Worm (Caenorhabditis elegans) whole organism, midembryonic: Measurements from ENCODE around the gene F26D11.2.

Experiments
- T22C8.4 ChIP-seq: fragments of 200-800 bp; sonication (Bioruptor generic); IDR thresholded peaks from 2 replicates; pipeline ENCODE4 v1.3.6; 2022; ENCODE audit warnings: missing genetic modification characterization, missing compliant biosample characterization
- cog-1 ChIP-seq: sonication (generic microtip); optimal IDR thresholded peaks from 2 replicates; lab custom pipeline; 2016; ENCODE audit warnings: missing genetic modification characterization, missing compliant biosample characterization
- flt-1 ChIP-seq: fragments of 200-800 bp; sonication (Bioruptor generic); IDR thresholded peaks from 2 replicates; pipeline ENCODE4 v1.3.6; 2022; ENCODE audit warnings: missing genetic modification characterization, missing compliant biosample characterization
- klf-2 ChIP-seq: fragments of 200-800 bp; sonication (Bioruptor generic); conservative IDR thresholded peaks from 2 replicates; pipeline ENCODE4 v1.3.6; 2022; ENCODE audit warnings: missing genetic modification reagents, missing genetic modification characterization, missing compliant biosample characterization
- med-1 ChIP-seq: sonication (generic microtip); optimal IDR thresholded peaks from 2 replicates; lab custom pipeline; 2017; ENCODE audit warnings: missing genetic modification characterization, mild to moderate bottlenecking, missing compliant biosample characterization, antibody characterized with exemption, missing genetic modification reagents; ENCODE audit not compliant: insufficient read depth
- ref-1 ChIP-seq: fragments of 200-800 bp; sonication (Bioruptor generic); conservative IDR thresholded peaks from 2 replicates; pipeline ENCODE4 v1.3.6; 2022; ENCODE audit warnings: missing genetic modification reagents, missing genetic modification characterization, missing compliant biosample characterization
- tab-1 ChIP-seq: fragments of 200-800 bp; sonication (Bioruptor generic); IDR thresholded peaks from 2 replicates; pipeline ENCODE4 v1.3.6; 2022; ENCODE audit warnings: missing genetic modification characterization, missing compliant biosample characterization
- ztf-23 ChIP-seq: fragments of 200-800 bp; sonication (Bioruptor generic); IDR thresholded peaks from 2 replicates; pipeline ENCODE4 v1.3.6; 2022; ENCODE audit warnings: missing genetic modification reagents, missing genetic modification characterization, missing compliant biosample characterization
- ztf-29 ChIP-seq: fragments of 200-800 bp; sonication (Bioruptor generic); IDR thresholded peaks from 2 replicates; pipeline ENCODE4 v1.3.6; 2022; ENCODE audit warnings: missing genetic modification reagents, missing genetic modification characterization, missing compliant biosample characterization

Gene F26D11.2

DNA sequence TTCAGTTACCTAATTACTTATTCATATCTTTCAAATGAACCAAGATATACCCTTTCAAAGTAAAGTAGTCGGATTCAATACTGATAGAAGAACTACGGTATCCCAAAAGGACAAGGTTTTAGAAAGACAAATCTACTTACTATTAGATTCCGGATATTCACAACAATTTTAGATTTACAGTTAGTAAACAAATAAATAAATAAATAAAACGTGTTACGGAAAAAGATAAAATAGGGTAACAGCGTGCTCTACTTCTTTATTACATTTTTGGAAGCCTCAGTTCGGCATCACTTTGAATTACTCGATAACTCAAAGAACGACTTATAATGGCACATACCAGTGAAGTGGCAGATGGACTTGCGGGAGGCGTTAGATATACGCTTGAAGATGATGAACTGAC, 45.9 kb downstream of the F26D11.2 start, which contains the start of gene Y97E10AR.8:
Y97E10AR.8 (plus strand) TSS at position 301 of the 400 bp plus-strand sequence.
- TF ChIP-seq klf-2 (no peak), ztf-29 (GFP tag; lab: Robert Waterston, UW) (no peak), tab-1 (GFP tag; lab: Robert Waterston, UW) (no peak), flt-1 (GFP tag; lab: Robert Waterston, UW) (no peak)

DNA sequence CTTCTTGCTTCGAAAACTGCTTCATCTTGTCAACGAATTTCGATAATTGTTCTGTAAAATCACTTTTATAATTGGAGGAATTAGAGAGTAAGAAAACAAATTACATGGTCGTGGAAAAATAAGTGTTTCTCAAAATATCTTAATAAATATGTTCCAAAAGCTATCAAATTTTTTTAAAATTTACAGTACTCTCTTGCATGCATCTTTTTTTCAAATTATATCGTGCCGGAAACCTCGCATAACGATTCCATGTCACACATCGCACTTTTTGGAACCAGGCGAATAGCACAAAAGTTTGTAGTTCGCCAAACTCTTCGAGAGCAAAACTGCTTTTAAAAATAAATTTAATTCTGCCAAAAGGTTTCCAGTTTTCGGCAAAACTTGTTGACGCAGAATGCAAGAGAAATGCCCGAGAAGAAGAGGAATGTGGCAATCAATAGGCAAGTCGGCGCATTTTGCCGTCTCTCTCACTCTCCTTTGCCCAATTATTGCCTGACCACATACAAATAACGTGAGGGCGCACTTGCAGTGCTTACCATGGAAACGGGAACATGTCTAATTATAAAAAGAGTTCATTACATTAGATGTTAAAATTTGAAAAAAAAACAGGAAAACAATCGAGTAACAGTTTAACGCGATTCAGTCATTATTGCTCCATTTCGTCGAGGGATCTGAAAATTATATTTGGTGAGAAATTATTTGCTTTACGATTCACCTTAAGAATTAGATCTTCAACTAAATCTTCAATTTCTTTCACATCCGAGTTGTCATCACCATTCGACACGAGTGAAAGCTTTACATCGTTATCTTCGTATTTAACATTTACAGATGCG, 48.6 kb downstream of the F26D11.2 start, which contains the start of gene Y97E10AR.3:
Y97E10AR.3 (minus strand) TSS at position 51 of the 833 bp plus-strand sequence.
- TF ChIP-seq T22C8.4 (GFP tag; lab: Robert Waterston, UW), result no peak
- TF ChIP-seq flt-1 (GFP tag; lab: Robert Waterston, UW), result no peak
- TF ChIP-seq ztf-23 (GFP tag; lab: Robert Waterston, UW), result no peak
- no peak for TF ChIP-seq cog-1 (tag; lab: Kevin White, UChicago)
- no peak for TF ChIP-seq med-1 (GFP tag; lab: Kevin White, UChicago)
- no peak for TF ChIP-seq klf-2
- TF ChIP-seq ztf-29 (GFP tag; lab: Robert Waterston, UW), result no peak
- TF ChIP-seq ref-1 (GFP tag; lab: Robert Waterston, UW), result no peak
- TF ChIP-seq tab-1 (GFP tag; lab: Robert Waterston, UW), result no peak

DNA sequence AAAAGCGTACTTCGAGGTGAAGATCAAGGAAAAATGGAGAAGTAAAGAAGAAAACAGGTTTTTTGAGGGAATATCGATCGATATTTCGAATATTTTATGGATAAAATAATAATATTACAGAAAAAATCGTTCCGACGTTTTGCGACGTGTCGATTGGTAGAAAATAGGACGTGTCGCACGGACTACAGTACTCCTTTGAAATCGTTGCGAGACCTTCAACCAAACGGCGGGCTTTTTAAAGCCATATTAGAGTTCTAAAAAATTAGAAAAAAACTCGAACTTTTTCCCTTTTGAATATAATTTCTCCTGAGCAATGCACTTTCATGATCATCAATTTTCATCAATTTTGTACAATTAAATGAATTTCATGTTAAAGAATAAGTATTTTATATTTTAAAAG, 51.0 kb downstream of the F26D11.2 start, which contains the start of gene Y97E10AR.4:
Y97E10AR.4 (minus strand) TSS at position 131 of the 400 bp plus-strand sequence.
- TF ChIP-seq cog-1 (tag; lab: Kevin White, UChicago), result no peak
